Fruit fly (Drosophila melanogaster) S2 (cell line): ENCODE results near the gene CG12204.

ENCODE experiments used
- CG8478 ChIP-seq: fragments of >200 bp; optimal IDR thresholded peaks from 2 replicates; lab custom pipeline; 2018
- CTCF ChIP-seq, 2 experiments: fragments of >200 bp; optimal IDR thresholded peaks; 2 replicates each; lab custom pipeline; 2018

DNA sequence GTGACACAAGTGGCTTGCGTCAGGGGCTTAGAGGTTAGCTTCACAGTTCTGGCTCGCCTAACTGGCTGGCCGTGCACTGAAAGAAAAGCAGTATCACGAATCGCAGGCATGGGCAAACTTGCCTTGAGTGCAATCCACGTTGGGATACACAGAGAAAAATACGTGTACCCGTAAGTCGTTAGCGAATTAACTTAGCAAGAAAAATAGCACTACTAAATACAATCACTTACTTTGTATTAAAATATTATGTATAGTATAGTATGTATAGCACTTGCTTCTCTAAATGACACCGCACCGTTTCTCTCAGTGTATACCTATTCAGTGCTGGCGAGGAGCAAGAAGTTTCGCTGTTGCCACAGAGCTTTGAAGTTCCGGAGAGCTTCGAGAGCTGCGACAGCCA lies 41.1 kb downstream of the CG12204 start:
- TF ChIP-seq CG8478 (lab: Kevin White, UChicago) = no peak
- no peak for TF ChIP-seq CTCF (optimal IDR thresholded peaks at IDR 0.05; lab: Kevin White, UChicago)
